Fruit fly (Drosophila melanogaster): ENCODE measurements around the gene Ir94f.

Ir94f gene

DNA sequence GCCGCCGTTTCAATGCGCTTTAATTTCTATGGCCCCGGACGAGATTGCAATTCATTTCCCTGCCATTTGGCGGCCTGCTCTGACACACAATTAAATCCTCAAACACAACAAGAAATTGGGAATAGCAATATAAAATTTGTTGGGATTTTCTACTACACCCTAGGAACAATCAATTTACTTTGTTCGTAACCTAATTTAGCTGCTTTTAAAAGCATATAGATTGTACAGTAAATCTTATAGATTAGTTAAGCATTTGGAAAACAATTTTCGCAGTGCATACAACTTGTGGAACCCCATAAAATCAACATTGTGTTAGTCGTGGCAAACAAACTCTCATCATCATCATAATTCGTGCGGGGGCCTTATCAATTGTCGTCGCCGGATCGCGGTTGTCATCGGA lies 5.6 kb upstream of the Ir94f start:
- no peak for TF ChIP-seq kay (GFP tag; ENCODE audit: borderline replicate concordance)
- no peak for TF ChIP-seq CG1620 (GFP tag; optimal IDR thresholded peaks at IDR 0.05)
- no peak for TF ChIP-seq CG5204 (GFP tag; optimal IDR thresholded peaks at IDR 0.05)
- no peak for TF ChIP-seq tj (GFP tag; optimal IDR thresholded peaks at IDR 0.05)

DNA sequence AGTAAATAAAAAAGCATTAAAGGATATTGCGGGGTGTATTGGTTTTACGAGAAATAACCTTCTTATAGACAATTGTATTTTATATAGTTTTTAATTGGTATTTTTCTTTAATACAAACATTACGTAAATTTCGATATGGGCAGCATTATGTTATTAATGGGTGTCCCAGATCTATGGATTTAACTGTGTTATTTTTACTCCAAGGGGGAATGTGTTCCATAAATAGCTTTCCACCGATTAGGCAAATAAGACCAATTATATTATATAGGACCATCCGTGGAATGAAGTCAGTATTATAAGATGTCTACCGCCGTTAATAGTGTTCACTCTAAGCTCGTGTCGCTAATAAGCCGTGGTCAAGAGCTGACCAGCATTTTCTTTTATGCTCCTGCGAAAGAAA lies 1.9 kb downstream of the Ir94f start, which contains the start of gene Ir94g:
TSS of gene Ir94g (plus strand) at position 301 of the 400 bp plus-strand sequence.
- TF ChIP-seq Hr96 (GFP tag; optimal IDR thresholded peaks at IDR 0.05) (no peak), Clk (GFP tag; optimal IDR thresholded peaks at IDR 0.05) (no peak), CG33017 (tag; optimal IDR thresholded peaks at IDR 0.05) (no peak), CG7101 (tag; optimal IDR thresholded peaks at IDR 0.05) (no peak), cic (GFP tag; optimal IDR thresholded peaks at IDR 0.05) (no peak), CG14711 (tag; optimal IDR thresholded peaks at IDR 0.05) (no peak), pad (GFP tag; optimal IDR thresholded peaks at IDR 0.05) (no peak), ovo (GFP tag; optimal IDR thresholded peaks at IDR 0.05) (no peak), Crg-1 (GFP tag; optimal IDR thresholded peaks at IDR 0.05) (no peak), CG1620 (GFP tag; optimal IDR thresholded peaks at IDR 0.05) (no peak), toe (GFP tag; optimal IDR thresholded peaks at IDR 0.05) (no peak), CG5204 (GFP tag; optimal IDR thresholded peaks at IDR 0.05) (no peak)

DNA sequence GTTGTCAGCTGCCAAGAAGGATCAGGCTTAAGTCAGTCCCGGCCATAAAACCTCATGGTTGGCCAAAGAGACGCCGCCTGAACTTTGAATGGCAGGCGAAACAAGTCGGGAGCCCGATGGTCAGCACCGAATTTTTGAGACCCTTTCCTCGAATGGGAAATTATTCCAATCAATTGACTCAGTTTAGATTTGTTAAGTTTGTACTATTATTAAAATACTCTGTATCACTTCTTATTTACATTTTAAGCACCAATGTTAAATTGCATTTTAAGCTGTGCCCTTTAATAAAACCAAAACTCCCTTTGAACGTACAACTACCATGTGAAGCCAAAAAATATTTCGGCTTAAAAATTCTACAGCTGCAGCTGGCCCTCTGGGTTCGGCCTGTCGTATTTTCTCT lies 5.1 kb downstream of the Ir94f start:
- TF ChIP-seq Clk (GFP tag; optimal IDR thresholded peaks at IDR 0.05) (no peak), kay (GFP tag; ENCODE audit: borderline replicate concordance) (no peak), cnc (optimal IDR thresholded peaks at IDR 0.05) (no peak), CG12768 (GFP tag; optimal IDR thresholded peaks at IDR 0.05) (no peak), CG7045 (GFP tag; optimal IDR thresholded peaks at IDR 0.05) (no peak), Hr96 (GFP tag; optimal IDR thresholded peaks at IDR 0.05) (no peak), ovo (GFP tag; optimal IDR thresholded peaks at IDR 0.05) (no peak), CG1620 (GFP tag; optimal IDR thresholded peaks at IDR 0.05) (no peak), CG33017 (tag; optimal IDR thresholded peaks at IDR 0.05) (no peak), pad (GFP tag; optimal IDR thresholded peaks at IDR 0.05) (no peak), tj (GFP tag; optimal IDR thresholded peaks at IDR 0.05) (no peak), CG7101 (tag; optimal IDR thresholded peaks at IDR 0.05) (no peak), Crg-1 (GFP tag; optimal IDR thresholded peaks at IDR 0.05) (no peak), bab1 (GFP tag; optimal IDR thresholded peaks at IDR 0.05) (no peak), CG11617 (GFP tag; optimal IDR thresholded peaks at IDR 0.05) (no peak), CG5204 (GFP tag; optimal IDR thresholded peaks at IDR 0.05) (no peak), cic (GFP tag; optimal IDR thresholded peaks at IDR 0.05) (no peak), CG14711 (tag; optimal IDR thresholded peaks at IDR 0.05) (no peak), toe (GFP tag; optimal IDR thresholded peaks at IDR 0.05) (no peak), Mnt (GFP tag; optimal IDR thresholded peaks at IDR 0.05) (no peak)

DNA sequence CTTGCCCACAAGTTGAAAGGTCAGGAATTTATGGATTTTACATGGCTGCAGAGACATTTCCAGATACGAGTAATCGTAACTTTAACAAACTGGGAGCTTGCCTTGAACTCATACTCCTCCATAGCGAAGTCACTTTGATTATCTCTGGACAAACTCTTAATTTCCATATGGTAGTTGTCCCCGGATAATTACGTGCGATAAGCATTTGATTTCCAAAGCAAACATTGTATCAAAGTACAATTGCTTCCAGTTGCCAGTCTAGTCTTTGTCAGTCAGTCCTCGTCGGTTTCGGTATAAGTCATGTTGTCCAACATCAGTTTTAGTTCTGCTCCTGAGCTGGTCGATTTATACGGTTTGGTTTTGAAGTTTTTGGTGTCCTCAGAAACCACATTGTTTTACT lies 5.5 kb downstream of the Ir94f start, which contains the start of gene Ir94h:
TSS of gene Ir94h (plus strand) at position 301 of the 400 bp plus-strand sequence.
- TF ChIP-seq Mnt (GFP tag; optimal IDR thresholded peaks at IDR 0.05) = no peak
- TF ChIP-seq CG7045 (GFP tag; optimal IDR thresholded peaks at IDR 0.05) = no peak
- TF ChIP-seq tj (GFP tag; optimal IDR thresholded peaks at IDR 0.05) = no peak
- no peak for TF ChIP-seq kay (GFP tag; ENCODE audit: borderline replicate concordance)
- TF ChIP-seq CG5204 (GFP tag; optimal IDR thresholded peaks at IDR 0.05) = no peak
- TF ChIP-seq bab1 (GFP tag; optimal IDR thresholded peaks at IDR 0.05) = no peak
- no peak for TF ChIP-seq Clk (GFP tag; optimal IDR thresholded peaks at IDR 0.05)
- no peak for TF ChIP-seq CG12768 (GFP tag; optimal IDR thresholded peaks at IDR 0.05)
- TF ChIP-seq CG11617 (GFP tag; optimal IDR thresholded peaks at IDR 0.05) = no peak
- no peak for TF ChIP-seq cnc (optimal IDR thresholded peaks at IDR 0.05)
- no peak for TF ChIP-seq toe (GFP tag; optimal IDR thresholded peaks at IDR 0.05)
- no peak for TF ChIP-seq CG14711 (tag; optimal IDR thresholded peaks at IDR 0.05)
- TF ChIP-seq CG33017 (tag; optimal IDR thresholded peaks at IDR 0.05) = no peak
- TF ChIP-seq ovo (GFP tag; optimal IDR thresholded peaks at IDR 0.05) = no peak
- no peak for TF ChIP-seq cic (GFP tag; optimal IDR thresholded peaks at IDR 0.05)
- no peak for TF ChIP-seq Hr96 (GFP tag; optimal IDR thresholded peaks at IDR 0.05)
- no peak for TF ChIP-seq CG7101 (tag; optimal IDR thresholded peaks at IDR 0.05)
- no peak for TF ChIP-seq Crg-1 (GFP tag; optimal IDR thresholded peaks at IDR 0.05)

DNA sequence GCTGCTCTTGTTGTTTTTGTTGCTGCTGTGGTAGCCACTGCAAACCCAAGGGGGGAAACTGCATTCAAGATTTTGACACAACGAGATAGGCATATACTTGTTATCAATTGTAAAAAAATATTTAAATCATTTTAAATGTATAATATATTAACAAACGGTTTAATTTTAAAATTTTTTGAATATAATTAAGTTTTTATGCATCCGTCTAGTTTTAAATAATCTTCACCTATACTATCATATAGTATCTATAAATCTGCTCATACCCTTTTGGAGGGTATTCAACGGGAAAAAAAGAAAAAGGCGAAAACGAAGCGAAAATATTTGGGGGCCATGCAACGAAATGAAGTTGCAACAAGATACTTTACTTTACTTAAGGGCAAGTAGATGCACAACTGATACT lies 14.8 kb downstream of the Ir94f start:
- TF ChIP-seq pad (GFP tag; optimal IDR thresholded peaks at IDR 0.05) (no peak), CG11617 (GFP tag; optimal IDR thresholded peaks at IDR 0.05) (no peak), CG5204 (GFP tag; optimal IDR thresholded peaks at IDR 0.05) (no peak), CG7101 (tag; optimal IDR thresholded peaks at IDR 0.05) (no peak), tj (GFP tag; optimal IDR thresholded peaks at IDR 0.05) (no peak), Hr96 (GFP tag; optimal IDR thresholded peaks at IDR 0.05) (no peak), CG1620 (GFP tag; optimal IDR thresholded peaks at IDR 0.05) (no peak), toe (GFP tag; optimal IDR thresholded peaks at IDR 0.05) (no peak), CG7045 (GFP tag; optimal IDR thresholded peaks at IDR 0.05) (no peak), Mnt (GFP tag; optimal IDR thresholded peaks at IDR 0.05) (no peak), Clk (GFP tag; optimal IDR thresholded peaks at IDR 0.05) (no peak), cic (GFP tag; optimal IDR thresholded peaks at IDR 0.05) (no peak), CG14711 (tag; optimal IDR thresholded peaks at IDR 0.05) (no peak), bab1 (GFP tag; optimal IDR thresholded peaks at IDR 0.05) (no peak), cnc (optimal IDR thresholded peaks at IDR 0.05) (no peak)

DNA sequence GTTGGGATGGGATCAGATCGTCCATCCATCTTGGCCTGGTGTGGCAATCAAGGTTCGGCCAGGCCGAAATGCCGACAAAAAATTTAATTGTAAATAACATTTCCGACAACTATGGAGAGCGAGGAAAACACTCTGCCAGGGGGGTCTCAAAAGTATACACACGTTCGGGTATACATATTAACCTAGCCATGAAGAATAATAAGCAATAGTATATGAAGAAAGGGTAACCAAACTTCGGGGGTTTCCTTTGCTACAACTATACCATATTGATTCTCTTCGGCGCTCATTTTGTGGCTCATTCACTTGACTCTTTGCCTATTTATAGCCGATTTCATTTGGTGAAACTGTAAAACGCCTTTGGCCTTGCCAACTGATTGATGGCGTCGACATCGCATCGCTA lies 15.6 kb downstream of the Ir94f start:
- no peak for TF ChIP-seq CG12768 (GFP tag; optimal IDR thresholded peaks at IDR 0.05)
- no peak for TF ChIP-seq Crg-1 (GFP tag; optimal IDR thresholded peaks at IDR 0.05)
- no peak for TF ChIP-seq CG7101 (tag; optimal IDR thresholded peaks at IDR 0.05)
- no peak for TF ChIP-seq CG33017 (tag; optimal IDR thresholded peaks at IDR 0.05)
- no peak for TF ChIP-seq Mnt (GFP tag; optimal IDR thresholded peaks at IDR 0.05)
- no peak for TF ChIP-seq ovo (GFP tag; optimal IDR thresholded peaks at IDR 0.05)
- no peak for TF ChIP-seq bab1 (GFP tag; optimal IDR thresholded peaks at IDR 0.05)
- no peak for TF ChIP-seq kay (GFP tag; ENCODE audit: borderline replicate concordance)
- no peak for TF ChIP-seq CG11617 (GFP tag; optimal IDR thresholded peaks at IDR 0.05)
- TF ChIP-seq toe (GFP tag; optimal IDR thresholded peaks at IDR 0.05) = no peak
- TF ChIP-seq pad (GFP tag; optimal IDR thresholded peaks at IDR 0.05) = no peak
- no peak for TF ChIP-seq CG1620 (GFP tag; optimal IDR thresholded peaks at IDR 0.05)
- TF ChIP-seq CG7045 (GFP tag; optimal IDR thresholded peaks at IDR 0.05) = no peak
- no peak for TF ChIP-seq CG14711 (tag; optimal IDR thresholded peaks at IDR 0.05)
- TF ChIP-seq Hr96 (GFP tag; optimal IDR thresholded peaks at IDR 0.05) = no peak
